Worm (Caenorhabditis elegans) whole organism, L3 larva: ENCODE results near the gene F53A9.6.

Source experiments
- elt-2 ChIP-seq: sonication (generic microtip); optimal IDR thresholded peaks from 2 replicates; lab custom pipeline; 2016; ENCODE audit warnings: missing genetic modification reagents, mild to moderate bottlenecking, missing genetic modification characterization, missing compliant biosample characterization
- elt-3 ChIP-seq, 3 experiments: fragments of 150-350 bp in 1 of 3; sonication (generic microtip) in 2 of 3; optimal IDR thresholded peaks; 2 replicates in 2 of 3; 4 replicates in 1 of 3; lab custom pipeline; 2014 to 2017; ENCODE audit warnings: missing biosample characterization in 3 of 3, missing genetic modification characterization in 3 of 3
- jun-1 ChIP-seq: fragments of 150-350 bp; optimal IDR thresholded peaks from 2 replicates; lab custom pipeline; 2014; ENCODE audit warnings: missing biosample characterization, missing genetic modification reagents, missing genetic modification characterization
- nhr-12 ChIP-seq: fragments of 150-350 bp; optimal IDR thresholded peaks from 2 replicates; lab custom pipeline; 2014; ENCODE audit warnings: missing biosample characterization, missing genetic modification characterization
- nhr-237 ChIP-seq: fragments of 150-350 bp; optimal IDR thresholded peaks from 2 replicates; lab custom pipeline; 2014; ENCODE audit warnings: missing biosample characterization, missing genetic modification characterization
- pqm-1 ChIP-seq: fragments of 150-350 bp; optimal IDR thresholded peaks from 2 replicates; lab custom pipeline; 2017; ENCODE audit warnings: missing biosample characterization, missing genetic modification characterization, inconsistent platforms
- skn-1 ChIP-seq: fragments of 150-350 bp; optimal IDR thresholded peaks from 2 replicates; lab custom pipeline; 2014; ENCODE audit warnings: missing biosample characterization, missing genetic modification characterization

DNA sequence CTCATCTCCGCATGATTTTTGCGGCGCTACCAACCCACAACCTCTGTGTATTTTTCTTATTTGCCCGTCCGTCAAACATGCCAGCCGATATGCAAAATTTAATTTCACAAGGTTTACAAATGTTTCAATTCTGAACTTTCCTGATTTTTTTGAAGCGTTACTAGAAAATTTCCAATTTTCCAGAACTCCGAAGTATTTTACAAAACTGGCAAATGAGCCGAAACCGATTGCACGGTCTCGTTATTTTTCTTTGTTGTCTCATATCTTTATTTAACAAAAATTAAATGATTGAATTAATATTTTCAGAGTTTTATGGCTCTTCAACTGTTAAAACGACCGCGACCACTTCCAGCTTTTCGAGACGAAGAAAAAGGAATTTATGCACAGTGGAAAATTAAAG lies 5.6 kb downstream of the F53A9.6 start, which contains the start of gene F53A9.3:
- no peak for TF ChIP-seq jun-1 (tag; lab: Kevin White, UChicago)
- no peak for TF ChIP-seq nhr-237 (tag; lab: Kevin White, UChicago)
- no peak for TF ChIP-seq nhr-12
- TF ChIP-seq elt-3 (tag; optimal IDR thresholded peaks at IDR 0.05; lab: Kevin White, UChicago) = no peak
- TF ChIP-seq elt-2 (tag; lab: Kevin White, UChicago) = no peak
- no peak for TF ChIP-seq pqm-1 (tag; lab: Kevin White, UChicago)
- no peak for TF ChIP-seq skn-1 (tag; lab: Kevin White, UChicago)
